Worm (Caenorhabditis elegans) whole organism, L4 larva: ENCODE results near the gene nhr-198.

Experiments used
- T26A8.4 ChIP-seq: fragments of 200-800 bp; sonication (Bioruptor generic); IDR thresholded peaks from 2 replicates; pipeline ENCODE4 v1.3.6; 2022; ENCODE audit warnings: missing genetic modification characterization, missing compliant biosample characterization
- ZK546.5 ChIP-seq, 2 experiments: sonication (generic microtip); optimal IDR thresholded peaks; 2 replicates each; lab custom pipeline; 2017; ENCODE audit warnings: missing biosample characterization in 2 of 2, missing genetic modification characterization in 2 of 2
- aha-1 ChIP-seq: fragments of 150-350 bp; peaks from one replicate; lab custom pipeline; 2014; ENCODE audit warnings: missing biosample characterization, missing genetic modification characterization
- ama-1 ChIP-seq: fragments of 150-350 bp; optimal IDR thresholded peaks from 2 replicates; lab custom pipeline; 2014; ENCODE audit warnings: inconsistent platforms, mixed read lengths
- ceh-82 ChIP-seq: sonication (generic microtip); optimal IDR thresholded peaks from 2 replicates; lab custom pipeline; 2017; ENCODE audit warnings: missing biosample characterization, missing genetic modification characterization
- gei-8 ChIP-seq: fragments of 200-800 bp; sonication (Bioruptor generic); optimal IDR thresholded peaks from 2 replicates; lab custom pipeline; 2018; ENCODE audit warnings: mild to moderate bottlenecking, missing genetic modification characterization, missing compliant biosample characterization
- mdl-1 ChIP-seq, 2 experiments: fragments of 150-350 bp in 1 of 2; sonication (generic microtip) in 1 of 2; optimal IDR thresholded peaks; 2 replicates each; lab custom pipeline; 2014 to 2017; ENCODE audit warnings: missing biosample characterization in 2 of 2, missing genetic modification characterization in 2 of 2
- nhr-10 ChIP-seq: fragments of 150-350 bp; optimal IDR thresholded peaks from 2 replicates; lab custom pipeline; 2014; ENCODE audit warnings: missing biosample characterization, missing genetic modification characterization
- nhr-11 ChIP-seq: fragments of 150-350 bp; optimal IDR thresholded peaks from 2 replicates; lab custom pipeline; 2014; ENCODE audit warnings: missing biosample characterization, missing genetic modification characterization
- nhr-237 ChIP-seq: sonication (generic microtip); optimal IDR thresholded peaks from 2 replicates; lab custom pipeline; 2017; ENCODE audit warnings: missing biosample characterization, missing genetic modification characterization
- nhr-25 ChIP-seq: sonication (generic microtip); optimal IDR thresholded peaks from 2 replicates; lab custom pipeline; 2017; ENCODE audit warnings: missing genetic modification characterization, mild to moderate bottlenecking, missing compliant biosample characterization, antibody characterized with exemption, moderate library complexity, borderline replicate concordance; ENCODE audit not compliant: insufficient read depth
- nhr-28 ChIP-seq: fragments of 150-350 bp; optimal IDR thresholded peaks from 2 replicates; lab custom pipeline; 2014; ENCODE audit warnings: missing biosample characterization, missing genetic modification characterization
- unc-39 ChIP-seq: sonication (generic microtip); optimal IDR thresholded peaks from 2 replicates; lab custom pipeline; 2017; ENCODE audit warnings: missing biosample characterization, missing genetic modification characterization

DNA sequence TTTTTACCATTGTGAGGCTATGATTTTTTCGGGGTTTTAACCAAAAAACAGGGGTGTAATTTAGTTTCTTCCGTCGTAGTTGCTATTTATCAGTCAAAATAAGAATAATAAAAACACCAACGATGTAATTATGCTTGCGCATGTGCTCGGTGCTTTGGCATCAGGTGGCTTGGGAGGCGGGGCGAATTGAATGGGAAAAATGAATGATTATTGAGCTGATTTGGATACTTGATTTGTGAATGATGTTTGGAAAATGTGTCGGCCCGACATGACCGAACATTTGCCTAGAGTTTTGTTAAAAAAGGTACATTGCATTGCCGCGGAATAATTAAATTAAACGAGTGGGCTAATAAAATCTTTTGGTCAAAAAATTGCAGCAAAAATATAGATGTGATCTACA is 38.4 kb downstream of the nhr-198 start, which contains the start of gene str-38:
- TF ChIP-seq nhr-11 (tag; lab: Kevin White, UChicago) = no peak
- TF ChIP-seq nhr-28 (tag; lab: Kevin White, UChicago) = no peak
- TF ChIP-seq ceh-82 = no peak
- no peak for TF ChIP-seq gei-8
- no peak for TF ChIP-seq unc-39
- no peak for TF ChIP-seq ama-1
- no peak for TF ChIP-seq T26A8.4 (GFP tag; lab: Robert Waterston, UW)
- no peak for TF ChIP-seq nhr-25 (tag; lab: Kevin White, UChicago)
- TF ChIP-seq nhr-10 (tag; lab: Kevin White, UChicago) = no peak
- no peak for TF ChIP-seq aha-1 (tag; lab: Kevin White, UChicago)
- TF ChIP-seq mdl-1 (tag; optimal IDR thresholded peaks at IDR 0.05; lab: Kevin White, UChicago) = no peak
- TF ChIP-seq ZK546.5 (tag; optimal IDR thresholded peaks at IDR 0.05; lab: Kevin White, UChicago) = no peak
- TF ChIP-seq nhr-237 = no peak
